Fruit fly (Drosophila melanogaster) S2 (cell line): ENCODE measurements around the gene CG10597.

Source experiments
- CG8478 ChIP-seq: fragments of >200 bp; optimal IDR thresholded peaks from 2 replicates; lab custom pipeline; 2018
- CTCF ChIP-seq, 2 experiments: fragments of >200 bp; optimal IDR thresholded peaks; 2 replicates each; lab custom pipeline; 2018

DNA sequence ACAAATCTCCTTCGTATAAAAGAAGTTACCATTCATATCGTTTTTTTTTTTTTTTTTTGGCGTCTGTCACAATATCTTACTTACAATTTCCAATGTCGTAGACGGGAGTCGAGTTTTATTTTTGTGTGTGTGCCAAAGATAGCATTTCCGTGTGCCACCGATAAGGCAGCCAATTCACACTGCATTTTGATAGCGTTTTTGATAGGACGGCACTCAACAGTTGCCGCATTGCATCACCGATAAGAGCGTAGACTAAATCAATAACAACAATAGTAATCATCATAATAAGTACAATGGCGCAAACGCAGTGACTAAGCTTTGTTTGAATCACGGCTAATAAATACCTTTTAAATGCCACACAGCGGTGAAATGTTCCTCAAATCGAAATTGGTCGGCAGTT lies 44.4 kb downstream of the CG10597 start:
- no peak for TF ChIP-seq CTCF (optimal IDR thresholded peaks at IDR 0.05; lab: Kevin White, UChicago)
- no peak for TF ChIP-seq CG8478 (lab: Kevin White, UChicago)
